Fruit fly (Drosophila melanogaster) whole organism, embryonic: ENCODE measurements around the gene Rbf2.

Experiments used
- Abd-B ChIP-seq: fragments of 200-800 bp; sonication (Bioruptor generic); optimal IDR thresholded peaks from 2 replicates; lab custom pipeline; 2018; ENCODE audit warnings: missing biosample characterization, mild to moderate bottlenecking, missing genetic modification characterization, moderate library complexity
- Atf3 ChIP-seq: fragments of 200-800 bp; sonication (Bioruptor generic); optimal IDR thresholded peaks from 3 replicates; lab custom pipeline; 2016; ENCODE audit warnings: missing biosample characterization, missing genetic modification characterization
- Awh ChIP-seq: fragments of 200-800 bp; sonication (Bioruptor generic); IDR thresholded peaks from 2 replicates; pipeline ENCODE4, ENCODE4 v1.3.6; 2022; ENCODE audit warnings: missing biosample characterization, missing genetic modification characterization
- BEAF-32 ChIP-seq: fragments of 200-800 bp; sonication (Bioruptor generic); optimal IDR thresholded peaks from 3 replicates; lab custom pipeline; 2017; ENCODE audit warnings: missing biosample characterization, missing genetic modification characterization, mild to moderate bottlenecking, moderate library complexity, missing genetic modification reagents
- Bdp1 ChIP-seq: fragments of 200-800 bp; sonication (Bioruptor generic); optimal IDR thresholded peaks from 3 replicates; lab custom pipeline; 2016; ENCODE audit warnings: missing biosample characterization, missing genetic modification characterization
- BtbVII ChIP-seq: fragments of 200-800 bp; sonication (Bioruptor generic); optimal IDR thresholded peaks from 3 replicates; lab custom pipeline; 2017; ENCODE audit warnings: missing biosample characterization, mild to moderate bottlenecking, missing genetic modification characterization
- CG10147 ChIP-seq: fragments of 200-800 bp; sonication (Bioruptor generic); optimal IDR thresholded peaks from 2 replicates; lab custom pipeline; 2019; ENCODE audit warnings: missing biosample characterization, mild to moderate bottlenecking, missing genetic modification characterization, moderate library complexity
- CG10274 ChIP-seq: fragments of 200-800 bp; sonication (Bioruptor generic); optimal IDR thresholded peaks from 3 replicates; lab custom pipeline; 2017; ENCODE audit warnings: missing biosample characterization, mild to moderate bottlenecking, missing genetic modification characterization
- CG12236 ChIP-seq: fragments of 200-800 bp; sonication (Bioruptor generic); optimal IDR thresholded peaks from 2 replicates; lab custom pipeline; 2016; ENCODE audit warnings: missing biosample characterization, missing genetic modification characterization
- CG14050 ChIP-seq: fragments of 200-800 bp; sonication (Bioruptor generic); IDR thresholded peaks from 3 replicates; pipeline ENCODE4 v1.3.6; 2022; ENCODE audit warnings: missing biosample characterization, missing genetic modification characterization
- CG1602 ChIP-seq: fragments of 200-800 bp; sonication (Bioruptor generic); optimal IDR thresholded peaks from 3 replicates; lab custom pipeline; 2016; ENCODE audit warnings: missing biosample characterization, missing genetic modification characterization
- CG18011 ChIP-seq: fragments of 200-800 bp; sonication (Bioruptor generic); optimal IDR thresholded peaks from 2 replicates; lab custom pipeline; 2017; ENCODE audit warnings: missing biosample characterization, missing genetic modification characterization, mild to moderate bottlenecking, moderate library complexity, missing genotype
- CG18619 ChIP-seq: fragments of 200-800 bp; sonication (Bioruptor generic); optimal IDR thresholded peaks from 3 replicates; lab custom pipeline; 2017; ENCODE audit warnings: missing biosample characterization, mild to moderate bottlenecking, missing genetic modification characterization
- CG2120 ChIP-seq: fragments of 200-800 bp; sonication (Bioruptor generic); optimal IDR thresholded peaks from 3 replicates; lab custom pipeline; 2016; ENCODE audit warnings: missing biosample characterization, missing genetic modification characterization
- CG2129 ChIP-seq: fragments of 200-800 bp; sonication (Bioruptor generic); IDR thresholded peaks from 2 replicates; pipeline ENCODE4 v1.3.6; 2022; ENCODE audit warnings: missing biosample characterization, missing genetic modification characterization; ENCODE audit not compliant: partially characterized antibody
- CG33557 ChIP-seq: fragments of 200-800 bp; sonication (Bioruptor generic); optimal IDR thresholded peaks from 2 replicates; lab custom pipeline; 2019; ENCODE audit warnings: missing biosample characterization, mild to moderate bottlenecking, missing genetic modification characterization, moderate library complexity
- CG6272 ChIP-seq: fragments of 200-800 bp; sonication (Bioruptor generic); IDR thresholded peaks from 2 replicates; pipeline ENCODE4 v1.3.6; 2022; ENCODE audit warnings: missing biosample characterization, missing genetic modification characterization
- CG6683 ChIP-seq: fragments of 200-800 bp; sonication (Bioruptor generic); optimal IDR thresholded peaks from 2 replicates; lab custom pipeline; 2017; ENCODE audit warnings: missing biosample characterization, mild to moderate bottlenecking, missing genetic modification characterization, missing genetic modification reagents
- CG8089 ChIP-seq: fragments of 200-800 bp; sonication (Bioruptor generic); optimal IDR thresholded peaks from 3 replicates; lab custom pipeline; 2016; ENCODE audit warnings: missing biosample characterization, missing genetic modification characterization
- CHES-1-like ChIP-seq: fragments of 200-800 bp; sonication (Bioruptor generic); optimal IDR thresholded peaks from 2 replicates; lab custom pipeline; 2016; ENCODE audit warnings: missing biosample characterization, missing genetic modification characterization
- Dad ChIP-seq: fragments of 200-800 bp; sonication (Bioruptor generic); optimal IDR thresholded peaks from 3 replicates; lab custom pipeline; 2016; ENCODE audit warnings: missing biosample characterization, missing genetic modification characterization
- Ets97D ChIP-seq: fragments of 200-800 bp; sonication (Bioruptor generic); optimal IDR thresholded peaks from 3 replicates; lab custom pipeline; 2016; ENCODE audit warnings: missing biosample characterization, missing genetic modification characterization
- HLH3B ChIP-seq: fragments of 200-800 bp; sonication (Bioruptor generic); IDR thresholded peaks from 2 replicates; pipeline ENCODE4 v1.3.6; 2022; ENCODE audit warnings: missing biosample characterization, missing genetic modification characterization
- NC2β ChIP-seq: fragments of 200-800 bp; sonication (Bioruptor generic); optimal IDR thresholded peaks from 2 replicates; lab custom pipeline; 2016; ENCODE audit warnings: missing biosample characterization, missing genetic modification characterization
- Nf-YB ChIP-seq: fragments of 200-800 bp; sonication (Bioruptor generic); optimal IDR thresholded peaks from 3 replicates; lab custom pipeline; 2019; ENCODE audit warnings: missing biosample characterization, mild to moderate bottlenecking, missing genetic modification characterization, moderate library complexity
- Oaz ChIP-seq: fragments of 200-800 bp; sonication (Bioruptor generic); IDR thresholded peaks from 2 replicates; pipeline ENCODE4 v1.3.6; 2022; ENCODE audit warnings: missing biosample characterization, missing genetic modification characterization
- Pdp1 ChIP-seq, 2 experiments: fragments of 200-800 bp; sonication (Bioruptor generic); optimal IDR thresholded peaks; 3 replicates each; lab custom pipeline; 2016; ENCODE audit warnings: missing biosample characterization in 2 of 2, missing genetic modification characterization in 2 of 2, mild to moderate bottlenecking in 1 of 2, moderate library complexity in 1 of 2
- Side ChIP-seq: fragments of 200-800 bp; sonication (Bioruptor generic); optimal IDR thresholded peaks from 2 replicates; lab custom pipeline; 2016; ENCODE audit warnings: missing biosample characterization, missing genetic modification characterization
- Sox100B ChIP-seq: fragments of 200-800 bp; sonication (Bioruptor generic); optimal IDR thresholded peaks from 3 replicates; lab custom pipeline; 2018; ENCODE audit warnings: missing biosample characterization, mild to moderate bottlenecking, missing genetic modification characterization
- Xrp1 ChIP-seq: fragments of 200-800 bp; sonication (Bioruptor generic); IDR thresholded peaks from 2 replicates; pipeline ENCODE4 v1.3.6; 2022; ENCODE audit warnings: missing biosample characterization, missing genetic modification characterization
- abd-A ChIP-seq: fragments of 200-800 bp; sonication (Bioruptor generic); optimal IDR thresholded peaks from 3 replicates; lab custom pipeline; 2019; ENCODE audit warnings: missing biosample characterization, mild to moderate bottlenecking, missing genetic modification characterization, moderate library complexity
- ac ChIP-seq: fragments of 200-800 bp; sonication (Bioruptor generic); optimal IDR thresholded peaks from 3 replicates; lab custom pipeline; 2017; ENCODE audit warnings: missing biosample characterization, mild to moderate bottlenecking, missing genetic modification characterization
- ash1 ChIP-seq: fragments of 200-800 bp; sonication (Bioruptor generic); optimal IDR thresholded peaks from 2 replicates; lab custom pipeline; 2018; ENCODE audit warnings: missing biosample characterization, mild to moderate bottlenecking, missing genetic modification characterization
- bigmax ChIP-seq: fragments of 200-800 bp; sonication (Bioruptor generic); optimal IDR thresholded peaks from 2 replicates; lab custom pipeline; 2018; ENCODE audit warnings: missing biosample characterization, mild to moderate bottlenecking, missing genetic modification characterization
- corto ChIP-seq: fragments of 200-800 bp; sonication (Bioruptor generic); optimal IDR thresholded peaks from 2 replicates; lab custom pipeline; 2016; ENCODE audit warnings: missing biosample characterization, mild to moderate bottlenecking, missing genetic modification characterization, moderate library complexity
- crc ChIP-seq: fragments of 200-800 bp; sonication (Bioruptor generic); optimal IDR thresholded peaks from 2 replicates; lab custom pipeline; 2016; ENCODE audit warnings: missing biosample characterization, missing genetic modification characterization
- danr ChIP-seq: fragments of 200-800 bp; sonication (Bioruptor generic); IDR thresholded peaks from 2 replicates; pipeline ENCODE4 v1.3.6; 2022; ENCODE audit warnings: missing biosample characterization, missing genetic modification characterization
- exex ChIP-seq: fragments of 200-800 bp; sonication (Bioruptor generic); optimal IDR thresholded peaks from 4 replicates; lab custom pipeline; 2018; ENCODE audit warnings: missing biosample characterization, mild to moderate bottlenecking, missing genetic modification characterization, moderate library complexity
- fd3F ChIP-seq: fragments of 200-800 bp; sonication (Bioruptor generic); optimal IDR thresholded peaks from 2 replicates; lab custom pipeline; 2018; ENCODE audit warnings: missing biosample characterization, mild to moderate bottlenecking, missing genetic modification characterization, moderate library complexity
- fd96Cb ChIP-seq: fragments of 200-800 bp; sonication (Bioruptor generic); optimal IDR thresholded peaks from 2 replicates; lab custom pipeline; 2018; ENCODE audit warnings: missing biosample characterization, mild to moderate bottlenecking, missing genetic modification characterization, moderate library complexity
- gce ChIP-seq: fragments of 200-800 bp; sonication (Bioruptor generic); IDR thresholded peaks from 3 replicates; pipeline ENCODE4 v1.3.6; 2022; ENCODE audit warnings: missing biosample characterization, missing genetic modification characterization
- hb ChIP-seq: fragments of 200-800 bp; sonication (Bioruptor generic); IDR thresholded peaks from 3 replicates; pipeline ENCODE4 v1.3.6; 2022; ENCODE audit warnings: missing biosample characterization, missing genetic modification characterization; ENCODE audit not compliant: partially characterized antibody
- hkb ChIP-seq, 2 experiments: fragments of 200-800 bp in 1 of 2; fragments of >200 bp in 1 of 2; sonication (Bioruptor generic) in 1 of 2; IDR thresholded peaks in 1 of 2; optimal IDR thresholded peaks in 1 of 2; 2 replicates each; pipeline versions ENCODE4 v1.3.6 to Lab custom; 2017 to 2022; ENCODE audit warnings: missing biosample characterization in 1 of 2, missing genetic modification characterization in 1 of 2
- jumu ChIP-seq: fragments of 200-800 bp; sonication (Bioruptor generic); optimal IDR thresholded peaks from 3 replicates; lab custom pipeline; 2016; ENCODE audit warnings: missing biosample characterization, missing genetic modification characterization
- salm ChIP-seq: fragments of 200-800 bp; sonication (Bioruptor generic); optimal IDR thresholded peaks from 2 replicates; lab custom pipeline; 2018; ENCODE audit warnings: missing biosample characterization, mild to moderate bottlenecking, missing genetic modification characterization
- slbo ChIP-seq: fragments of 200-800 bp; sonication (Bioruptor generic); IDR thresholded peaks from 2 replicates; pipeline ENCODE4 v1.3.6; 2022; ENCODE audit warnings: missing biosample characterization, missing genetic modification characterization
- usp ChIP-seq: fragments of >200 bp; optimal IDR thresholded peaks from 2 replicates; lab custom pipeline; 2017; ENCODE audit warnings: missing biosample characterization, missing genetic modification characterization
- vfl ChIP-seq: fragments of 200-800 bp; sonication (Bioruptor generic); optimal IDR thresholded peaks from 2 replicates; lab custom pipeline; 2016; ENCODE audit warnings: missing biosample characterization, missing genetic modification characterization
- wdn ChIP-seq: fragments of 200-800 bp; sonication (Bioruptor generic); IDR thresholded peaks from 2 replicates; pipeline ENCODE4 v1.3.6; 2022; ENCODE audit warnings: missing biosample characterization, missing genetic modification characterization
- wek ChIP-seq: fragments of 200-800 bp; sonication (Bioruptor generic); optimal IDR thresholded peaks from 3 replicates; lab custom pipeline; 2018; ENCODE audit warnings: missing biosample characterization, mild to moderate bottlenecking, missing genetic modification characterization, moderate library complexity

The Rbf2 gene

dm6 chr3R:15965169-15965568 lies at the start of gene Rbf2, which contains the start of gene CG32856 (continued):
- peak; percentile 75 for TF ChIP-seq salm (tag; lab: Kevin White, UChicago)
- peak; percentile 89 for TF ChIP-seq hb (GFP tag; lab: Robert Waterston, UW)
- no peak for TF ChIP-seq Awh (GFP tag; lab: Robert Waterston, UW)
- TF ChIP-seq Nf-YB, result peak; percentile 64
- TF ChIP-seq jumu (GFP tag; lab: Kevin White, UChicago), result no peak
- TF ChIP-seq CG18011 (GFP tag; lab: Kevin White, UChicago), result peak; percentile 38
- peak; percentile 67; the same call in 1 of the 2 replicates for TF ChIP-seq Oaz (GFP tag; lab: Robert Waterston, UW)
- peak; percentile 80 for TF ChIP-seq CG33557
- TF ChIP-seq bigmax, result peak; percentile 43
- peak; percentile 84 for TF ChIP-seq CG1602
- no peak for TF ChIP-seq CG10147
- TF ChIP-seq fd3F (GFP tag; lab: Kevin White, UChicago), result peak; percentile 85
- peak; percentile 94 for TF ChIP-seq slbo (GFP tag; lab: Robert Waterston, UW)
- TF ChIP-seq CG6683 (GFP tag; lab: Kevin White, UChicago), result no peak
- TF ChIP-seq usp (GFP tag; lab: Kevin White, UChicago), result no peak
- no peak for TF ChIP-seq BtbVII
- TF ChIP-seq CHES-1-like (GFP tag; lab: Kevin White, UChicago), result peak; percentile 81
- no peak for TF ChIP-seq hkb (optimal IDR thresholded peaks at IDR 0.05; lab: Kevin White, UChicago)
- peak; percentile 73 for TF ChIP-seq hkb (GFP tag; IDR thresholded peaks at IDR 0.05; lab: Robert Waterston, UW)
- TF ChIP-seq gce (GFP tag; lab: Robert Waterston, UW), result no peak
- TF ChIP-seq vfl (GFP tag; lab: Kevin White, UChicago), result peak; percentile 82
- TF ChIP-seq fd96Cb (tag; lab: Kevin White, UChicago), result no peak
- peak; percentile 79 to 86 for TF ChIP-seq Pdp1 (GFP tag; optimal IDR thresholded peaks at IDR 0.05; lab: Kevin White, UChicago)
- no peak for TF ChIP-seq Dad (GFP tag; lab: Kevin White, UChicago)
- TF ChIP-seq danr, result no peak
- peak; percentile 70 for TF ChIP-seq wdn
- TF ChIP-seq Sox100B (GFP tag; lab: Kevin White, UChicago), result no peak
- peak; percentile 79 for TF ChIP-seq BEAF-32 (GFP tag; lab: Kevin White, UChicago)
- peak; percentile 40 for TF ChIP-seq CG12236
- TF ChIP-seq CG18619 (GFP tag; lab: Kevin White, UChicago), result peak; percentile 71
- TF ChIP-seq CG14050 (GFP tag; lab: Robert Waterston, UW), result peak; percentile 63
- TF ChIP-seq Side (GFP tag; lab: Kevin White, UChicago), result peak; percentile 71
- peak; percentile 40; the same call in 1 of the 2 replicates for TF ChIP-seq Xrp1 (GFP tag; lab: Robert Waterston, UW)
- TF ChIP-seq NC2β (GFP tag; lab: Kevin White, UChicago), result peak; percentile 8
- peak; percentile 70 for TF ChIP-seq crc
- peak; percentile 41 for TF ChIP-seq CG2129 (GFP tag; lab: Robert Waterston, UW)
- TF ChIP-seq Ets97D, result peak; percentile 90
- peak; percentile 61 for TF ChIP-seq Atf3 (GFP tag; lab: Kevin White, UChicago)
- TF ChIP-seq exex, result peak; percentile 8
- TF ChIP-seq Bdp1 (GFP tag; lab: Kevin White, UChicago), result no peak
- TF ChIP-seq ash1 (GFP tag; lab: Kevin White, UChicago), result no peak
- TF ChIP-seq abd-A (tag; lab: Kevin White, UChicago), result no peak
- peak; percentile 92 for TF ChIP-seq Abd-B (GFP tag; lab: Kevin White, UChicago)
- TF ChIP-seq CG2120 (GFP tag; lab: Kevin White, UChicago), result peak; percentile 95
- peak; percentile 60 for TF ChIP-seq CG8089 (GFP tag; lab: Kevin White, UChicago)
- TF ChIP-seq HLH3B, result no peak
- no peak for TF ChIP-seq CG6272
- no peak for TF ChIP-seq corto (GFP tag; lab: Kevin White, UChicago)
- TF ChIP-seq ac (GFP tag; lab: Kevin White, UChicago), result no peak
- TF ChIP-seq CG10274, result no peak
- TF ChIP-seq wek, result peak; percentile 69
